Fruit fly (Drosophila melanogaster) whole organism, larva: ENCODE data around the gene CG17672.

Experiments used
- noc ChIP-seq: fragments of 200-800 bp; sonication (Bioruptor generic); optimal IDR thresholded peaks from 3 replicates; lab custom pipeline; 2019; ENCODE audit warnings: missing biosample characterization, mild to moderate bottlenecking, missing genetic modification characterization, moderate library complexity

CG17672 gene

dm6 chr3L:13061322-13061809, 32.6 kb downstream of the CG17672 start, which contains the start of the genes CG14115 and CG34428:
Gene CG14115, minus strand, starts transcription at chr3L:13061422.
Gene CG34428, plus strand, starts transcription at chr3L:13061759.
- no peak for TF ChIP-seq noc (tag; lab: Kevin White, UChicago)

DNA sequence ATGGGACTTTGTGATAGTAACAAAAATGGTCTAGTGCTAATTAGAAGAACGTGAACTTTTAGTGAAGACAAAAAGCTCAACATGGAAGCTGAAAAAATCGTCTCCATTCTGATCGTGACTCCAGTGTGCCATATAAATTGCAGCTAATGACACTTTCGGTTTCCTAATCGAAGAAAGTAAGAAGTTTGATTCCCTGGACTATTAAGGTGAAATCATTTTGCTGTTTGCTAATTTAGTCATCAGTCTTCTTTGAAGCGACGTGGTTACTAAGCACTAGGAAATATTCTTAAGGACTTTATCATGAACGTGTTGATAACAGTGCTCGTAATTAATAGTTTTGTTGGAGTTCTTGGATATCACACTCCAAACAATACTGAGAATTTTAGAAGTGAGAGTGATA, 34.0 kb downstream of the CG17672 start, which contains the start of gene CG34429:
CG34429 (plus strand) TSS at position 301 of the 400 bp plus-strand sequence.
- TF ChIP-seq noc (tag; lab: Kevin White, UChicago) = no peak

DNA sequence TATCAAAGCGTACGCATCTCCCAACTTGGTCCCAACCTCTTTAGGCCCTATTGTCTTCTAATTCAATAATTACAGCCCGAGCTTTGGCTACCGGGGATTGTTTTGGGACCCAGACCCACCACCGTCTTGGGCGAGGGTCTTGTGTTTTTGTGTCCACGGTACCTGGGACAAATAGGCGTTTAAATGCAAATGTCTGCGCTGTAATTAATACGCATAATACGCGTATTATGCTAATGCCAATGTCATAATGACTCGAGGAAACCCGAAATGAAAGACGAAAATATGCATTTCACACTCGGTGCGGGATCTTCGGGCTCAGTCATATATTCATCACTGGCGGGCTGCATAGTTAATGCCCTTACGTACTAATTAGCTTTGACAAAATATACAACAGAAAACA, 35.6 kb downstream of the CG17672 start:
- TF ChIP-seq noc (tag; lab: Kevin White, UChicago) = no peak

DNA sequence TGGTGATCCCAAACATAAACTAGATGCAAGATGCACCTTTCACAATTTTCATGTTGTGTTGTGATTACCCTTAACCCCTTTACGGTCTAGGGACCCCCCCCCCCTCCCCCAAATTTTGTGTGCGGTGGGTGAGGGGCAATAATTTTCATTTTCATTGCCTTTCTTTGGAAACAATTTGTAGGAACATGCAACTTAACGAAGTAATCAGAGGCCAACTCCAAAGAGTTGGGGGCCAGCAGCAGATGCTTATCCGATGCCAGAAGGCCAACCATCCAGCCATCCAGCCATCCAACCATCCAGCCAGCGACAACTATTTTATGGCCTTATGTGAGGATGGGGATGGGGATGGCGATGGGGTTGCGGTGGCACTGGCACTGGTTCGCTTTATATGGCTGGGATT, 36.2 kb downstream of the CG17672 start:
- TF ChIP-seq noc (tag; lab: Kevin White, UChicago) = no peak

DNA sequence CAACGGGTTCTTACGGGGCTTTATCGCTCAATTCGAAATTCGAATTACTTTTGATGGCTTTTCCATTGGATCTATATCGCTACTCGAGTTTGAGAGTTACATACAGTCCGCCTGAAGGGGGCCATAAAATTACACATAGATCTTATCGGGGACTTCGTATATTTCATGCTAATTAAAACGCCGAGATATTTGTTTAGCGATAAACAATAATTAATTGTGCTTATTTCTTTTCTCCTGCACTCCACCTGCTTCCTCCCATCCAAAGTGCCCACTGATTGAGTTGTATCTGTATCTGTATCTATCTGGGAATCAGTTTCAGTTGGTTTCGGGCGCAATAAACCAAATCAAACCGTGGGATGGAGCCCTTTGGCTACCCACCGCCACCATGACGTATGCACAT, 36.9 kb downstream of the CG17672 start:
- TF ChIP-seq noc (tag; lab: Kevin White, UChicago) = no peak

- no peak for TF ChIP-seq noc (tag; lab: Kevin White, UChicago)
Measured at dm6 chr3L:13066220-13066619, 37.5 kb downstream of the CG17672 start.

DNA sequence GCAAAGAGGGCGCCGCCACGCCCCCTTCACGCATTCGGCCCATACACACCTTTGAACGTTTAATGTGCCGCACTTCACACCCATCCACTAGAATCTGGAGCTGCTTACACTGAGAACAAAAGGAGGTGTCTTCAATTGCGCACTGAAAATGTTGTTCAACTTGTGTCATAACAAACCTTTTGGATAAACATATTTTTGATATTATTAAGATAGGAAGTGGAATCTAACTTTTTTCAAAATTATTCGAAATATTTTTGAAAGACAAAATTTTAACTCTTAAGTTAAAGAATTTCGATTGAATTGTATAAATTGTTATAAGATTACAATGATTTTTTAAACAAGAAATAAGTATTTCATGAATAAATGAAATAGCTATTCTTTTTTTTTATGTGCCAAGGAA, 39.5 kb downstream of the CG17672 start:
- no peak for TF ChIP-seq noc (tag; lab: Kevin White, UChicago)

dm6 chr3L:13074084-13074624, 45.4 kb downstream of the CG17672 start:
- no peak for TF ChIP-seq noc (tag; lab: Kevin White, UChicago)

- no peak for TF ChIP-seq noc (tag; lab: Kevin White, UChicago)
Measured at dm6 chr3L:13077326-13077725, 48.6 kb downstream of the CG17672 start.

DNA sequence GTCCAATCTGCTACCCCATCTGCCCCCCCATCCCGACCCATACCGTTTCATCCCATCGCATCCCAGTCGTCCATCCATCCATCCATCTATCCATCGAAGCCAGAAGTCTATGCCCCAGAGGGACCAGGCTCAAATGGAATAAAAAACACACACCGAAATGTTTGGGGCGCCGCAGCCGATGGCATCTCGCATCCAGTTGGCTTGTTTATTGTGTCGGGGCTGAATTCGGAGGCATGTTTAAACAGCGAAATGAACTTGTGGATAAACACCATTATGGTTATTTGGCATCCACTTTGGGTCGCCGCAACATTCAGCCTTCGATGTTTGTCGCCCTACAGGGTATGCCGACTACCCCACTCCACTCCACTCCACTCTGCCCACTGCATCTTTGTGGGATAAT, 51.7 kb downstream of the CG17672 start:
- TF ChIP-seq noc (tag; lab: Kevin White, UChicago) = no peak

DNA sequence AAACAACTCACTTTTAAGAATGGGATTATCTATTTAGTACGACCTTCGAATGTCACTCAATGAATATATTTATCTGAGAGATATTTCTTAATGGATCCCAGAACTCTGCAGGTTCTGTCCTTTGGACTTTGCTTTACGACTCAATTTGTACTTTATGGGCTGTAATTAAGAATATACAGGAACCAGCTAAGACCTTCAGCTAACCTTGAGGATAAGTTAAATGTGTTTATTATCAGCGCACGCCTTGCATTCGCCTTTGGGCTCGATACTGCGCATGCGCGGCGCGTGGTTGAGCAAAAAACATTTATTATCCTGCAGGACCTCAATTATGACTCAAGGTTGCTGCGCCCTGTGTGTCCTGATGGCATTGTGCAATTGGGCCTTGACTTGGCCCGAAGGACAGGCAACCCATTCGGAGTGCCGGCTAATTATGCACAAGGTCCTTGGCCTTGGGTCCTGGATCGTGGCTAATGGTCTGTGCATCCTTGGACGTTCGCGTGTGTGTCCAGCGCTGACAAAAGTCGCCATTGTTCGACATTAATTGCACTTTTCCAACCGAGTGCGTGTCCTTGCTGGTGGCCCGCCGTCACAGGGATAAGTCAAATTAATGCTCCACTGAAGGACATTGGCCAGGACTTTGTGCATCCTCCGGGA, 52.6 kb downstream of the CG17672 start:
- TF ChIP-seq noc (tag; lab: Kevin White, UChicago) = no peak

DNA sequence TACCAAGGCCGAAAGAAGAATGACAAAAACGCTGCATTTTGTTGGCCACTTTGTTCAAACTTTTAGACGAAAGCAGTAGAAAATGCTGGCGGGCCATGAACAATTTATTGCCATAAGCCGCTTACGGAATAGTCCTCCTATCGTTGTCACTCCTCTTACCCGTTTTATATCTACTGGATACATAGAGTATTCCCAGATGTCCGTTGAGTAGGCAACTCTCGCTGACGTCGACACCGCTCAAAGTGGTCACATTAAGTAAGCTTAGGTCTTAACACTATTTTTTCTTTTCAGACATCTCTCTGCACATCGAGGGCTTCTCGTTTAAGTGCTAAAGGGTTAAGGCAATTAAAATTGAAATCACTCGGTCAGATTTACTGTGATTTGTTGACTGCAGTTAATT, 54.7 kb downstream of the CG17672 start:
- no peak for TF ChIP-seq noc (tag; lab: Kevin White, UChicago)

- no peak for TF ChIP-seq noc (tag; lab: Kevin White, UChicago)
Measured at dm6 chr3L:13084477-13084876, 55.7 kb downstream of the CG17672 start.
